Worm (Caenorhabditis elegans): Measurements from ENCODE around the gene golg-2.

Gene golg-2

ce11 chrII:5067927-5068326 lies 28.0 kb upstream of the golg-2 start, which contains the start of gene C27A2.8:
C27A2.8 (minus strand) TSS chrII:5068043.
- TF ChIP-seq mml-1 (tag; optimal IDR thresholded peaks at IDR 0.05) = no peak
- no peak for TF ChIP-seq snpc-4 (tag; optimal IDR thresholded peaks at IDR 0.05)
- no peak for TF ChIP-seq nfya-1 (tag; optimal IDR thresholded peaks at IDR 0.05; ENCODE audit: insufficient read depth)
- TF ChIP-seq hmg-11 (tag; optimal IDR thresholded peaks at IDR 0.05) = no peak
- TF ChIP-seq jun-1 (tag; optimal IDR thresholded peaks at IDR 0.05) = no peak
- TF ChIP-seq ceh-16 (tag; optimal IDR thresholded peaks at IDR 0.05) = no peak
- TF ChIP-seq ceh-9 (tag; optimal IDR thresholded peaks at IDR 0.05) = no peak
- no peak for TF ChIP-seq skn-1 (tag; optimal IDR thresholded peaks at IDR 0.05)
- no peak for TF ChIP-seq nhr-237 (tag; optimal IDR thresholded peaks at IDR 0.05)
- no peak for TF ChIP-seq pqm-1 (tag; optimal IDR thresholded peaks at IDR 0.05)
- no peak for TF ChIP-seq nhr-76 (tag; optimal IDR thresholded peaks at IDR 0.05)
- TF ChIP-seq mdl-1 (tag; optimal IDR thresholded peaks at IDR 0.05) = no peak
- TF ChIP-seq nhr-11 (tag; optimal IDR thresholded peaks at IDR 0.05) = no peak
- no peak for TF ChIP-seq ztf-11 (tag; optimal IDR thresholded peaks at IDR 0.05)

ce11 chrII:5066967-5067366 lies 27.1 kb upstream of the golg-2 start:
- TF ChIP-seq fkh-2 (tag; optimal IDR thresholded peaks at IDR 0.05) (no peak), pqm-1 (tag; optimal IDR thresholded peaks at IDR 0.05) (no peak), R02D3.7 (tag; optimal IDR thresholded peaks at IDR 0.05) (no peak), daf-12 (tag; optimal IDR thresholded peaks at IDR 0.05) (no peak), unc-62 (GFP tag; optimal IDR thresholded peaks at IDR 0.05) (no peak), nhr-67 (tag; optimal IDR thresholded peaks at IDR 0.05) (no peak), tbx-2 (tag; optimal IDR thresholded peaks at IDR 0.05) (no peak), eor-1 (tag; optimal IDR thresholded peaks at IDR 0.05) (no peak), nhr-237 (tag; optimal IDR thresholded peaks at IDR 0.05) (no peak), ama-1 (optimal IDR thresholded peaks at IDR 0.05) (no peak), ZK546.5 (tag; optimal IDR thresholded peaks at IDR 0.05) (no peak), nhr-28 (tag; optimal IDR thresholded peaks at IDR 0.05) (no peak), sea-2 (GFP tag; optimal IDR thresholded peaks at IDR 0.05) (no peak), mdl-1 (tag; optimal IDR thresholded peaks at IDR 0.05) (no peak), nhr-25 (tag; optimal IDR thresholded peaks at IDR 0.05) (no peak), ztf-4 (tag; optimal IDR thresholded peaks at IDR 0.05) (no peak), nhr-76 (tag; optimal IDR thresholded peaks at IDR 0.05) (no peak), nhr-23 (tag; optimal IDR thresholded peaks at IDR 0.05) (no peak), mml-1 (tag; optimal IDR thresholded peaks at IDR 0.05) (no peak), ceh-9 (tag; optimal IDR thresholded peaks at IDR 0.05) (no peak)

ce11 chrII:5061794-5062368 lies 22.0 kb upstream of the golg-2 start, which contains the start of gene smc-5:
smc-5 (plus strand) TSS chrII:5062125.
- TF ChIP-seq ZK546.5 (tag; optimal IDR thresholded peaks at IDR 0.05) (no peak), aly-2 (tag; optimal IDR thresholded peaks at IDR 0.05) (no peak), lsy-12 (tag; optimal IDR thresholded peaks at IDR 0.05) (no peak), nhr-43 (tag; optimal IDR thresholded peaks at IDR 0.05; ENCODE audit: poor library complexity, severe bottlenecking) (peak; percentile 51), ceh-9 (tag; optimal IDR thresholded peaks at IDR 0.05) (no peak), skn-1 (tag; optimal IDR thresholded peaks at IDR 0.05) (peak; percentile 57), nhr-25 (tag; optimal IDR thresholded peaks at IDR 0.05) (no peak), egl-5 (tag; optimal IDR thresholded peaks at IDR 0.05) (peak; percentile 74), ceh-28 (tag; optimal IDR thresholded peaks at IDR 0.05) (no peak), lin-15B (tag; optimal IDR thresholded peaks at IDR 0.05) (peak; percentile 90), snpc-4 (tag; optimal IDR thresholded peaks at IDR 0.05) (peak; percentile 86), zag-1 (tag; optimal IDR thresholded peaks at IDR 0.05) (no peak), ceh-16 (tag; optimal IDR thresholded peaks at IDR 0.05) (no peak), elt-3 (tag; optimal IDR thresholded peaks at IDR 0.05) (no peak), pha-4 (tag; optimal IDR thresholded peaks at IDR 0.05) (no peak), mdl-1 (tag; optimal IDR thresholded peaks at IDR 0.05) (no peak), eor-1 (tag; optimal IDR thresholded peaks at IDR 0.05) (no peak), elt-2 (tag; optimal IDR thresholded peaks at IDR 0.05) (no peak), unc-39 (tag; optimal IDR thresholded peaks at IDR 0.05) (no peak), mml-1 (tag; optimal IDR thresholded peaks at IDR 0.05) (no peak), nhr-76 (tag; optimal IDR thresholded peaks at IDR 0.05) (no peak), tbx-2 (tag; optimal IDR thresholded peaks at IDR 0.05) (no peak), daf-12 (tag; optimal IDR thresholded peaks at IDR 0.05) (no peak), pqm-1 (tag; optimal IDR thresholded peaks at IDR 0.05) (peak; percentile 36), fkh-10 (GFP tag; optimal IDR thresholded peaks at IDR 0.05) (peak; percentile 13), hmg-11 (tag; optimal IDR thresholded peaks at IDR 0.05) (no peak), fos-1 (tag; optimal IDR thresholded peaks at IDR 0.05) (no peak), lin-39 (tag; optimal IDR thresholded peaks at IDR 0.05) (peak; percentile 16), egl-27 (tag; optimal IDR thresholded peaks at IDR 0.05) (no peak), ama-1 (optimal IDR thresholded peaks at IDR 0.05) (no peak), nhr-237 (tag; optimal IDR thresholded peaks at IDR 0.05) (no peak), nhr-11 (tag; optimal IDR thresholded peaks at IDR 0.05) (no peak), ztf-4 (tag; optimal IDR thresholded peaks at IDR 0.05) (no peak), nhr-77 (tag; optimal IDR thresholded peaks at IDR 0.05) (no peak), unc-62 (GFP tag; optimal IDR thresholded peaks at IDR 0.05) (no peak), fkh-2 (tag; optimal IDR thresholded peaks at IDR 0.05) (no peak), nfya-1 (tag; optimal IDR thresholded peaks at IDR 0.05; ENCODE audit: insufficient read depth) (peak; percentile 81), R02D3.7 (tag; optimal IDR thresholded peaks at IDR 0.05) (peak; percentile 23), nhr-67 (tag; optimal IDR thresholded peaks at IDR 0.05) (no peak), ceh-82 (tag; optimal IDR thresholded peaks at IDR 0.05) (no peak), sea-2 (GFP tag; optimal IDR thresholded peaks at IDR 0.05) (no peak), elt-1 (tag; optimal IDR thresholded peaks at IDR 0.05) (no peak)

All from whole organism, L3 larva.